Fruit fly (Drosophila melanogaster): ENCODE data around the gene Mp.
A peak's percentile ranks its signal among the peaks of the same experiment; 100 is the strongest.

Gene Mp

DNA sequence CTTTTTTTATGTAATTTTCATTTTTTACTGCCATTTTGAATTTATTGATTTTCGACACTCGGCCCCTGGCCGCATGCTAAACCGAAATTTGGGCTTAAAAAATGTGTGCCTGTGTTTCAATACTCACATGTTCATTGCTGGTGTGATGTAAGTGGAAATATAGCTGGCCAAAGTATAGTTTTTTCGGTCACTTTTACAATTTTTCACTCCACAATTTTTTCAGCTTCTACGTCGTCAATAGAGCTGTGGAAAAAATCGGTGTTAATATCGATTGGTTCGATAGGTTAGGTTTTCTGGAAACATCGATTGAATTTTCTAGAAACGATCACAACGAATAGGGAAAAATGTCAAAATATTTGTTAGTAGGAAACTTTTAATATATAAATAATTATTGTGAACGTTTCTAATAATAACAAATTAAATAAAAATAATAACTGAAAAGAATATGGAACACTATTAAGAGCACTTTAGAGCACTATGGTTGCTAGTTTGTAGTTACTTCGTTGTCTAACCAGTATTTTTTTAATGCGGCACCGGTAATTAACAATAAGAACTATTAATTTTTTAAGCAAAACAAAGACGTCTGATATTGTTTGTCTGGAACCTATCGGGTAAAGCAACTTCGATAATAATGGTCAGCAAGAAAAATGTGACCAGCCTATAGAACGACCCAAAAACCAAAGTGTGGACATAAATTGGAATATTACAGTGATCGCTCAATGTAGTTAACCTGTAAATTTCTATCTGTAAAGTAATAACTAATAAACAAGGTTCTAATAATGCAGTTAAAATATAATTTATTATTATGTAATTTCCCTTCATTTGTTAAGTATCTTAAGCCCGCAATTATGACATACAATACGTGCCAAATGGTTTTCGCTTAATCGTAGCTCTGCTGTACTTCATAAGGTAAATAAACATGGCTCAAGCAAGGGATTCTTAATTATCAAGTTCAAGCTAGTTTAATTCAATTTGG is 43.1 kb upstream of the Mp start, which contains the start of the genes CG10077 and CG9948 (continued):
- TF ChIP-seq CG6854 (GFP tag; optimal IDR thresholded peaks at IDR 0.05) (peak; percentile 80), Camta (GFP tag; optimal IDR thresholded peaks at IDR 0.05) (peak; percentile 59), Hr3 (GFP tag; optimal IDR thresholded peaks at IDR 0.05) (peak; percentile 89), Opbp (GFP tag; IDR thresholded peaks at IDR 0.05; ENCODE audit: partially characterized antibody) (peak; percentile 71; the same call in 2 of the 3 replicates), CG14860 (GFP tag; IDR thresholded peaks at IDR 0.05; ENCODE audit: partially characterized antibody) (peak; percentile 82), CG6791 (GFP tag; IDR thresholded peaks at IDR 0.05; ENCODE audit: partially characterized antibody) (peak; percentile 80), CG18764 (GFP tag; optimal IDR thresholded peaks at IDR 0.05) (peak; percentile 64), lbe (GFP tag; optimal IDR thresholded peaks at IDR 0.05) (peak; percentile 89), Hey (tag; optimal IDR thresholded peaks at IDR 0.05) (no peak), fd96Cb (tag; optimal IDR thresholded peaks at IDR 0.05) (peak; percentile 88), Xbp1 (GFP tag; optimal IDR thresholded peaks at IDR 0.05) (peak; percentile 91), Sin3A (optimal IDR thresholded peaks at IDR 0.05) (no peak), Lhr (GFP tag; optimal IDR thresholded peaks at IDR 0.05) (peak; percentile 10), Bteb2 (GFP tag; optimal IDR thresholded peaks at IDR 0.05) (peak; percentile 37), trh (GFP tag; optimal IDR thresholded peaks at IDR 0.05) (peak; percentile 67), run (tag; optimal IDR thresholded peaks at IDR 0.05) (no peak), CG9727 (GFP tag; optimal IDR thresholded peaks at IDR 0.05) (peak; percentile 85), da (GFP tag; optimal IDR thresholded peaks at IDR 0.05) (peak; percentile 29), Doc3 (GFP tag; IDR thresholded peaks at IDR 0.05; ENCODE audit: partially characterized antibody) (peak; percentile 82), luna (GFP tag; optimal IDR thresholded peaks at IDR 0.05) (peak; percentile 1), caup (GFP tag; optimal IDR thresholded peaks at IDR 0.05; ENCODE audit: severe bottlenecking) (peak; percentile 82), CG17829 (tag; optimal IDR thresholded peaks at IDR 0.05) (peak; percentile 90), pita (GFP tag; optimal IDR thresholded peaks at IDR 0.05) (no peak), en (GFP tag; optimal IDR thresholded peaks at IDR 0.05) (no peak), CG2712 (tag; optimal IDR thresholded peaks at IDR 0.05) (peak; percentile 92), tx (GFP tag; optimal IDR thresholded peaks at IDR 0.05) (peak; percentile 9), zf30C (GFP tag; optimal IDR thresholded peaks at IDR 0.05) (no peak), E2f2 (GFP tag; IDR thresholded peaks at IDR 0.05) (peak; percentile 72), bab2 (GFP tag; optimal IDR thresholded peaks at IDR 0.05) (peak; percentile 73), tgo (GFP tag; IDR thresholded peaks at IDR 0.05) (peak; percentile 91), Neu2 (GFP tag; optimal IDR thresholded peaks at IDR 0.05; ENCODE audit: borderline replicate concordance) (no peak), CG12104 (GFP tag; optimal IDR thresholded peaks at IDR 0.05) (peak; percentile 69), CG14710 (tag; optimal IDR thresholded peaks at IDR 0.05) (peak; percentile 89), CG8089 (GFP tag; optimal IDR thresholded peaks at IDR 0.05) (no peak), CG17186 (GFP tag; optimal IDR thresholded peaks at IDR 0.05) (peak; percentile 25), CG6765 (GFP tag; optimal IDR thresholded peaks at IDR 0.05) (peak; percentile 75), Mrtf (GFP tag; IDR thresholded peaks at IDR 0.05) (peak; percentile 88), maf-S (GFP tag; optimal IDR thresholded peaks at IDR 0.05) (peak; percentile 35), stc (GFP tag; IDR thresholded peaks at IDR 0.05) (peak; percentile 91), Rfx (GFP tag; IDR thresholded peaks at IDR 0.05) (peak; percentile 94), gt (GFP tag; IDR thresholded peaks at IDR 0.05) (peak; percentile 68), CG14441 (GFP tag; IDR thresholded peaks at IDR 0.05) (peak; percentile 91), HmgZ (tag; optimal IDR thresholded peaks at IDR 0.05) (peak; percentile 92), CG4328 (GFP tag; optimal IDR thresholded peaks at IDR 0.05) (peak; percentile 81), ap (GFP tag; IDR thresholded peaks at IDR 0.05) (peak; percentile 90), Sry-δ (GFP tag; optimal IDR thresholded peaks at IDR 0.05) (peak; percentile 80), CG11504 (tag; optimal IDR thresholded peaks at IDR 0.05) (peak; percentile 91), CG3407 (GFP tag; optimal IDR thresholded peaks at IDR 0.05) (peak; percentile 78), GATAe (GFP tag; conservative IDR thresholded peaks at IDR 0.05) (no peak)
